Worm (Caenorhabditis elegans) whole organism, L3 larva: Measurements from ENCODE around the gene T04C4.3.
A peak's percentile ranks its signal among the peaks of the same experiment; 100 is the strongest.

Source experiments
- ZK546.5 ChIP-seq: sonication (generic microtip); optimal IDR thresholded peaks from 2 replicates; lab custom pipeline; 2017; ENCODE audit warnings: missing biosample characterization, missing genetic modification characterization
- ama-1 ChIP-seq: fragments of 150-350 bp; optimal IDR thresholded peaks from 2 replicates; lab custom pipeline; 2018
- ceh-16 ChIP-seq: sonication (generic microtip); optimal IDR thresholded peaks from 2 replicates; lab custom pipeline; 2017; ENCODE audit warnings: missing biosample characterization, missing genetic modification characterization
- ceh-28 ChIP-seq: fragments of 150-350 bp; optimal IDR thresholded peaks from 2 replicates; lab custom pipeline; 2014; ENCODE audit warnings: missing biosample characterization, missing genetic modification reagents, missing genetic modification characterization
- ceh-82 ChIP-seq: fragments of 150-350 bp; optimal IDR thresholded peaks from 2 replicates; lab custom pipeline; 2014; ENCODE audit warnings: missing biosample characterization, missing genetic modification characterization
- daf-12 ChIP-seq: fragments of 150-350 bp; optimal IDR thresholded peaks from 2 replicates; lab custom pipeline; 2014; ENCODE audit warnings: missing biosample characterization, missing genetic modification reagents, missing genetic modification characterization
- egl-5 ChIP-seq: fragments of 150-350 bp; optimal IDR thresholded peaks from 2 replicates; lab custom pipeline; 2017; ENCODE audit warnings: missing biosample characterization, missing genetic modification reagents, missing genetic modification characterization, inconsistent platforms
- elt-1 ChIP-seq: fragments of 150-350 bp; optimal IDR thresholded peaks from 2 replicates; lab custom pipeline; 2014; ENCODE audit warnings: missing biosample characterization, missing genetic modification characterization
- elt-2 ChIP-seq: sonication (generic microtip); optimal IDR thresholded peaks from 2 replicates; lab custom pipeline; 2016; ENCODE audit warnings: missing genetic modification reagents, mild to moderate bottlenecking, missing genetic modification characterization, missing compliant biosample characterization
- elt-3 ChIP-seq, 3 experiments: fragments of 150-350 bp in 1 of 3; sonication (generic microtip) in 2 of 3; optimal IDR thresholded peaks; 2 replicates in 2 of 3; 4 replicates in 1 of 3; lab custom pipeline; 2014 to 2017; ENCODE audit warnings: missing biosample characterization in 3 of 3, missing genetic modification characterization in 3 of 3
- eor-1 ChIP-seq, 2 experiments: fragments of 150-350 bp; optimal IDR thresholded peaks; 2 replicates each; lab custom pipeline; 2014 to 2018; ENCODE audit warnings: missing biosample characterization in 2 of 2, missing genetic modification characterization in 2 of 2
- fkh-2 ChIP-seq: fragments of 150-350 bp; optimal IDR thresholded peaks from 2 replicates; lab custom pipeline; 2014; ENCODE audit warnings: missing biosample characterization, missing genetic modification reagents, missing genetic modification characterization
- hmg-11 ChIP-seq: sonication (generic microtip); optimal IDR thresholded peaks from 2 replicates; lab custom pipeline; 2016; ENCODE audit warnings: missing genetic modification characterization, missing compliant biosample characterization
- lin-39 ChIP-seq: fragments of 150-350 bp; optimal IDR thresholded peaks from 2 replicates; lab custom pipeline; 2018; ENCODE audit warnings: missing biosample characterization, missing genetic modification reagents, missing genetic modification characterization
- mdl-1 ChIP-seq: fragments of 150-350 bp; optimal IDR thresholded peaks from 2 replicates; lab custom pipeline; 2014; ENCODE audit warnings: missing biosample characterization, missing genetic modification characterization
- mml-1 ChIP-seq: fragments of 150-350 bp; sonication (generic microtip); optimal IDR thresholded peaks from 3 replicates; lab custom pipeline; 2014; ENCODE audit warnings: missing biosample characterization, missing genetic modification characterization
- nhr-11 ChIP-seq: fragments of 150-350 bp; optimal IDR thresholded peaks from 2 replicates; lab custom pipeline; 2014; ENCODE audit warnings: missing biosample characterization, missing genetic modification characterization
- nhr-23 ChIP-seq: fragments of 150-350 bp; optimal IDR thresholded peaks from 2 replicates; lab custom pipeline; 2014; ENCODE audit warnings: missing biosample characterization, missing genetic modification reagents, missing genetic modification characterization
- nhr-237 ChIP-seq: fragments of 150-350 bp; optimal IDR thresholded peaks from 2 replicates; lab custom pipeline; 2014; ENCODE audit warnings: missing biosample characterization, missing genetic modification characterization
- nhr-25 ChIP-seq: sonication (generic microtip); optimal IDR thresholded peaks from 2 replicates; lab custom pipeline; 2017; ENCODE audit warnings: missing biosample characterization, missing genetic modification characterization
- nhr-28 ChIP-seq: fragments of 150-350 bp; optimal IDR thresholded peaks from 2 replicates; lab custom pipeline; 2014; ENCODE audit warnings: missing biosample characterization, missing genetic modification characterization
- nhr-43 ChIP-seq: sonication (generic microtip); optimal IDR thresholded peaks from 2 replicates; lab custom pipeline; 2016; ENCODE audit warnings: mild to moderate bottlenecking, missing genetic modification characterization, missing compliant biosample characterization; ENCODE audit not compliant: poor library complexity, severe bottlenecking
- nhr-67 ChIP-seq: fragments of 150-350 bp; optimal IDR thresholded peaks from 2 replicates; lab custom pipeline; 2014; ENCODE audit warnings: missing biosample characterization, missing genetic modification characterization
- nhr-76 ChIP-seq: fragments of 150-350 bp; sonication (generic microtip); optimal IDR thresholded peaks from 5 replicates; lab custom pipeline; 2014; ENCODE audit warnings: missing biosample characterization, missing genetic modification characterization
- pqm-1 ChIP-seq: fragments of 150-350 bp; optimal IDR thresholded peaks from 2 replicates; lab custom pipeline; 2017; ENCODE audit warnings: missing biosample characterization, missing genetic modification characterization, inconsistent platforms
- skn-1 ChIP-seq: fragments of 150-350 bp; optimal IDR thresholded peaks from 2 replicates; lab custom pipeline; 2014; ENCODE audit warnings: missing biosample characterization, missing genetic modification characterization
- tbx-2 ChIP-seq: sonication (generic microtip); optimal IDR thresholded peaks from 2 replicates; lab custom pipeline; 2016; ENCODE audit warnings: mild to moderate bottlenecking, missing genetic modification characterization, missing compliant biosample characterization
- unc-39 ChIP-seq: sonication (generic microtip); optimal IDR thresholded peaks from 4 replicates; lab custom pipeline; 2017; ENCODE audit warnings: missing biosample characterization, missing genetic modification characterization
- unc-62 ChIP-seq: fragments of 150-350 bp; sonication (generic microtip); optimal IDR thresholded peaks from 4 replicates; lab custom pipeline; 2014; ENCODE audit warnings: missing biosample characterization, missing genetic modification reagents, missing genetic modification characterization
- zag-1 ChIP-seq: fragments of 150-350 bp; optimal IDR thresholded peaks from 2 replicates; lab custom pipeline; 2014; ENCODE audit warnings: missing biosample characterization, missing genetic modification characterization
- ztf-11 ChIP-seq: fragments of 150-350 bp; optimal IDR thresholded peaks from 2 replicates; lab custom pipeline; 2014; ENCODE audit warnings: missing biosample characterization, missing genetic modification characterization

Gene T04C4.3

ce11 chrIV:2236654-2237613 is 20.3 kb upstream of the T04C4.3 start:
- TF ChIP-seq unc-39 (tag; lab: Kevin White, UChicago) = no peak
- TF ChIP-seq nhr-25 (tag; lab: Kevin White, UChicago) = no peak
- no peak for TF ChIP-seq ceh-82 (tag; lab: Kevin White, UChicago)
- TF ChIP-seq ceh-28 (tag; lab: Kevin White, UChicago) = peak; percentile 98
- no peak for TF ChIP-seq tbx-2 (tag; lab: Kevin White, UChicago)

ce11 chrIV:2235983-2236382 is 19.3 kb upstream of the T04C4.3 start:
- TF ChIP-seq ztf-11 (tag; lab: Kevin White, UChicago) (no peak), ceh-28 (tag; lab: Kevin White, UChicago) (peak; percentile 97)

ce11 chrIV:2233222-2233621 is 16.6 kb upstream of the T04C4.3 start:
- peak; percentile 91 for TF ChIP-seq ceh-28 (tag; lab: Kevin White, UChicago)

ce11 chrIV:2231726-2232125 is 15.1 kb upstream of the T04C4.3 start:
- peak; percentile 71 for TF ChIP-seq ceh-28 (tag; lab: Kevin White, UChicago)

- TF ChIP-seq skn-1 (tag; lab: Kevin White, UChicago) = no peak
- TF ChIP-seq lin-39 (tag; lab: Kevin White, UChicago) = no peak
- TF ChIP-seq eor-1 (tag; optimal IDR thresholded peaks at IDR 0.05; lab: Kevin White, UChicago) = no peak
- TF ChIP-seq nhr-25 (tag; lab: Kevin White, UChicago) = no peak
- no peak for TF ChIP-seq mdl-1 (tag; lab: Kevin White, UChicago)
- no peak for TF ChIP-seq elt-1 (tag; lab: Kevin White, UChicago)
- TF ChIP-seq zag-1 = no peak
- no peak for TF ChIP-seq nhr-76 (tag; lab: Kevin White, UChicago)
- TF ChIP-seq pqm-1 (tag; lab: Kevin White, UChicago) = no peak
- no peak for TF ChIP-seq hmg-11 (tag; lab: Kevin White, UChicago)
- TF ChIP-seq ZK546.5 = no peak
- TF ChIP-seq tbx-2 (tag; lab: Kevin White, UChicago) = no peak
- no peak for TF ChIP-seq elt-3 (tag; optimal IDR thresholded peaks at IDR 0.05; lab: Kevin White, UChicago)
- no peak for TF ChIP-seq fkh-2 (tag; lab: Kevin White, UChicago)
- TF ChIP-seq ama-1 (lab: Kevin White, UChicago) = no peak
- no peak for TF ChIP-seq nhr-237 (tag; lab: Kevin White, UChicago)
These were observed 12.0 kb upstream of the T04C4.3 start for ce11 chrIV:2228678-2229077.

- no peak for TF ChIP-seq tbx-2 (tag; lab: Kevin White, UChicago)
- no peak for TF ChIP-seq pqm-1 (tag; lab: Kevin White, UChicago)
- no peak for TF ChIP-seq nhr-237 (tag; lab: Kevin White, UChicago)
- TF ChIP-seq nhr-28 (tag; lab: Kevin White, UChicago) = no peak
- no peak for TF ChIP-seq egl-5 (tag; lab: Kevin White, UChicago)
- TF ChIP-seq ztf-11 (tag; lab: Kevin White, UChicago) = no peak
- TF ChIP-seq elt-2 = no peak
- no peak for TF ChIP-seq ceh-16 (tag; lab: Kevin White, UChicago)
- no peak for TF ChIP-seq nhr-67 (tag; lab: Kevin White, UChicago)
- TF ChIP-seq mml-1 (tag; lab: Kevin White, UChicago) = no peak
- no peak for TF ChIP-seq unc-62
- TF ChIP-seq ama-1 (lab: Kevin White, UChicago) = no peak
- TF ChIP-seq daf-12 (tag; lab: Kevin White, UChicago) = no peak
- TF ChIP-seq ceh-28 (tag; lab: Kevin White, UChicago) = no peak
- no peak for TF ChIP-seq nhr-25 (tag; lab: Kevin White, UChicago)
- no peak for TF ChIP-seq unc-39 (tag; lab: Kevin White, UChicago)
- TF ChIP-seq nhr-43 = no peak
- TF ChIP-seq nhr-23 (tag; lab: Kevin White, UChicago) = no peak
- TF ChIP-seq nhr-11 (tag; lab: Kevin White, UChicago) = no peak
- no peak for TF ChIP-seq ceh-82 (tag; lab: Kevin White, UChicago)
These were observed 7.0 kb upstream of the T04C4.3 start for ce11 chrIV:2223685-2224084.
